Worm (Caenorhabditis elegans) whole organism, mixed stage, embryonic: ENCODE measurements around the gene F35A5.5.

ENCODE experiments used
- ceh-83 ChIP-seq: fragments of 200-800 bp; sonication (Bioruptor generic); optimal IDR thresholded peaks from 2 replicates; lab custom pipeline; 2018; ENCODE audit warnings: mild to moderate bottlenecking, missing genetic modification characterization, missing compliant biosample characterization
- ces-1 ChIP-seq: fragments of 150-350 bp; optimal IDR thresholded peaks from 2 replicates; lab custom pipeline; 2014; ENCODE audit warnings: missing biosample characterization, missing genetic modification reagents, missing genetic modification characterization
- elt-1 ChIP-seq: sonication (generic microtip); optimal IDR thresholded peaks from 2 replicates; lab custom pipeline; 2017; ENCODE audit warnings: missing genetic modification characterization, mild to moderate bottlenecking, missing compliant biosample characterization, antibody characterized with exemption, moderate library complexity, borderline replicate concordance; ENCODE audit not compliant: insufficient read depth
- elt-3 ChIP-seq: fragments of 150-350 bp; optimal IDR thresholded peaks from 2 replicates; lab custom pipeline; 2014; ENCODE audit warnings: missing biosample characterization, missing genetic modification characterization
- mep-1 ChIP-seq: fragments of 150-350 bp; optimal IDR thresholded peaks from 2 replicates; lab custom pipeline; 2017; ENCODE audit warnings: missing biosample characterization, missing genetic modification reagents, missing genetic modification characterization, inconsistent platforms
- nhr-2 ChIP-seq: fragments of 150-350 bp; optimal IDR thresholded peaks from 2 replicates; lab custom pipeline; 2014; ENCODE audit warnings: missing biosample characterization, missing genetic modification characterization
- nhr-237 ChIP-seq: fragments of 150-350 bp; optimal IDR thresholded peaks from 2 replicates; lab custom pipeline; 2014; ENCODE audit warnings: missing biosample characterization, missing genetic modification characterization
- snpc-4 ChIP-seq: fragments of 150-350 bp; optimal IDR thresholded peaks from 2 replicates; lab custom pipeline; 2014; ENCODE audit warnings: missing biosample characterization, missing genetic modification characterization
- unc-62 ChIP-seq: fragments of 150-350 bp; optimal IDR thresholded peaks from 2 replicates; lab custom pipeline; 2014; ENCODE audit warnings: missing biosample characterization, missing genetic modification reagents, missing genetic modification characterization

- TF ChIP-seq nhr-237 (tag; lab: Kevin White, UChicago) (no peak), ceh-83 (GFP tag; lab: Kevin White, UChicago) (no peak), ces-1 (GFP tag; lab: Kevin White, UChicago) (no peak), mep-1 (no peak), elt-1 (no peak), nhr-2 (tag; lab: Kevin White, UChicago) (no peak), elt-3 (no peak), snpc-4 (tag; lab: Kevin White, UChicago) (no peak), unc-62 (GFP tag; lab: Kevin White, UChicago) (no peak)
Measured at ce11 chrX:3827311-3827710, 31.8 kb upstream of the F35A5.5 start.
